Fruit fly (Drosophila melanogaster): ENCODE measurements around the gene Nasp.

DNA sequence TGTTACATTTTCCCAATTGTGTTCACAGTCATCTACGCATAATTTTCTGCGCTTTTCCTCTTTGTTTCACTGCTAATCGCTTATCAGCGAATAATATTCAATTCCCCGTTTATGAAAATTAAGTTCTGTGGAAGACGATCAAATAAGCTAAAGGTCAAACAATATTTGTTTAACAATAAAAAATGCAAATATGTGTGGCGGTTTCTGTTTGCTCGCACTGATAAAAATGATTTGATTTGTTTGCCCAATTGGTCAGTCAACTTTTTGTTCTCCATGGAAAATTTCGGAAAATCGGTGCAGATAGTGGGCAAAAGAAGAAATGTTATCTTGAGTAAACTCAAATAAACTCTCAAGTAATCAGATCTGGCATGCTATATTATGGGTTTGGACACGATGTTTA is 42.9 kb upstream of the Nasp start:
- TF ChIP-seq CG8478 (optimal IDR thresholded peaks at IDR 0.05), result no peak
- no peak for TF ChIP-seq CTCF (optimal IDR thresholded peaks at IDR 0.05)
